Worm (Caenorhabditis elegans) whole organism, late embryonic: ENCODE data around the gene emc-3.

Source experiments
- Y22D7AL.16 ChIP-seq: sonication (generic microtip); optimal IDR thresholded peaks from 2 replicates; lab custom pipeline; 2016; ENCODE audit warnings: missing genetic modification characterization, missing compliant biosample characterization
- ahr-1 ChIP-seq: sonication (generic microtip); optimal IDR thresholded peaks from 2 replicates; lab custom pipeline; 2016; ENCODE audit warnings: missing genetic modification characterization, missing compliant biosample characterization
- ama-1 ChIP-seq: fragments of 150-350 bp; optimal IDR thresholded peaks from 2 replicates; lab custom pipeline; 2014
- ceh-22 ChIP-seq: sonication (generic microtip); optimal IDR thresholded peaks from 2 replicates; lab custom pipeline; 2017; ENCODE audit warnings: missing biosample characterization, missing genetic modification characterization
- fkh-10 ChIP-seq: fragments of 150-350 bp; optimal IDR thresholded peaks from 2 replicates; lab custom pipeline; 2014; ENCODE audit warnings: missing biosample characterization, missing genetic modification reagents, missing genetic modification characterization
- hlh-30 ChIP-seq: sonication (generic microtip); optimal IDR thresholded peaks from 2 replicates; lab custom pipeline; 2017; ENCODE audit warnings: antibody characterized with exemption, missing genetic modification characterization, missing compliant biosample characterization; ENCODE audit not compliant: insufficient read depth
- nhr-11 ChIP-seq: fragments of 150-350 bp; optimal IDR thresholded peaks from 2 replicates; lab custom pipeline; 2014; ENCODE audit warnings: missing biosample characterization, missing genetic modification characterization
- npax-4 ChIP-seq: sonication (generic microtip); optimal IDR thresholded peaks from 2 replicates; lab custom pipeline; 2016; ENCODE audit warnings: missing genetic modification characterization, missing compliant biosample characterization
- pag-3 ChIP-seq: sonication (generic microtip); optimal IDR thresholded peaks from 2 replicates; lab custom pipeline; 2016; ENCODE audit warnings: missing compliant biosample characterization, missing genetic modification characterization, borderline replicate concordance
- pha-4 ChIP-seq: fragments of 150-350 bp; optimal IDR thresholded peaks from 2 replicates; lab custom pipeline; 2018; ENCODE audit warnings: missing biosample characterization, missing genetic modification reagents, missing genetic modification characterization
- pqm-1 ChIP-seq: sonication (generic microtip); optimal IDR thresholded peaks from 2 replicates; lab custom pipeline; 2016; ENCODE audit warnings: missing genetic modification characterization, missing compliant biosample characterization
- unc-55 ChIP-seq: sonication (generic microtip); optimal IDR thresholded peaks from 2 replicates; lab custom pipeline; 2017; ENCODE audit warnings: missing biosample characterization, missing genetic modification reagents, missing genetic modification characterization
- zip-5 ChIP-seq: sonication (generic microtip); optimal IDR thresholded peaks from 2 replicates; lab custom pipeline; 2016; ENCODE audit warnings: missing genetic modification characterization, missing compliant biosample characterization

ce11 chrIV:13358488-13358887 is 23.2 kb downstream of the emc-3 start, which contains the start of gene W02A2.8:
- no peak for TF ChIP-seq pqm-1 (tag; lab: Kevin White, UChicago)
- no peak for TF ChIP-seq ceh-22 (tag; lab: Kevin White, UChicago)
- TF ChIP-seq ama-1 (lab: Kevin White, UChicago) = no peak
- TF ChIP-seq pha-4 (tag; lab: Kevin White, UChicago) = no peak
- TF ChIP-seq pag-3 (tag; lab: Kevin White, UChicago) = no peak
- no peak for TF ChIP-seq fkh-10 (GFP tag; lab: Kevin White, UChicago)
- no peak for TF ChIP-seq ahr-1
- no peak for TF ChIP-seq Y22D7AL.16 (tag; lab: Kevin White, UChicago)
- TF ChIP-seq unc-55 (GFP tag; lab: Kevin White, UChicago) = no peak
- TF ChIP-seq hlh-30 (tag; lab: Kevin White, UChicago) = no peak
- TF ChIP-seq nhr-11 (tag; lab: Kevin White, UChicago) = no peak
- TF ChIP-seq npax-4 (tag; lab: Kevin White, UChicago) = no peak
- no peak for TF ChIP-seq zip-5 (tag; lab: Kevin White, UChicago)
